Worm (Caenorhabditis elegans) whole organism, midembryonic: ENCODE results near the gene str-97.

Experiments used
- cog-1 ChIP-seq: sonication (generic microtip); optimal IDR thresholded peaks from 2 replicates; lab custom pipeline; 2016; ENCODE audit warnings: missing genetic modification characterization, missing compliant biosample characterization
- flt-1 ChIP-seq: fragments of 200-800 bp; sonication (Bioruptor generic); IDR thresholded peaks from 2 replicates; pipeline ENCODE4 v1.3.6; 2022; ENCODE audit warnings: missing genetic modification characterization, missing compliant biosample characterization
- klf-2 ChIP-seq: fragments of 200-800 bp; sonication (Bioruptor generic); conservative IDR thresholded peaks from 2 replicates; pipeline ENCODE4 v1.3.6; 2022; ENCODE audit warnings: missing genetic modification reagents, missing genetic modification characterization, missing compliant biosample characterization
- med-1 ChIP-seq: sonication (generic microtip); optimal IDR thresholded peaks from 2 replicates; lab custom pipeline; 2017; ENCODE audit warnings: missing genetic modification characterization, mild to moderate bottlenecking, missing compliant biosample characterization, antibody characterized with exemption, missing genetic modification reagents; ENCODE audit not compliant: insufficient read depth
- ref-1 ChIP-seq: fragments of 200-800 bp; sonication (Bioruptor generic); conservative IDR thresholded peaks from 2 replicates; pipeline ENCODE4 v1.3.6; 2022; ENCODE audit warnings: missing genetic modification reagents, missing genetic modification characterization, missing compliant biosample characterization

ce11 chrV:16180350-16180749 is 25.3 kb upstream of the str-97 start, which contains the start of gene str-106:
- TF ChIP-seq flt-1 (GFP tag; lab: Robert Waterston, UW) (no peak), cog-1 (tag; lab: Kevin White, UChicago) (no peak), ref-1 (GFP tag; lab: Robert Waterston, UW) (no peak), klf-2 (GFP tag; lab: Robert Waterston, UW) (no peak), med-1 (GFP tag; lab: Kevin White, UChicago) (no peak)
